Worm (Caenorhabditis elegans) whole organism, L1 larva: ENCODE measurements around the gene aars-1.

Experiments
- aly-2 ChIP-seq: fragments of 150-350 bp; optimal IDR thresholded peaks from 2 replicates; lab custom pipeline; 2014; ENCODE audit warnings: missing biosample characterization, missing genetic modification characterization
- ceh-63 ChIP-seq: fragments of 200-800 bp; sonication (Bioruptor generic); optimal IDR thresholded peaks from 2 replicates; lab custom pipeline; 2018; ENCODE audit warnings: mild to moderate bottlenecking, missing genetic modification characterization, missing compliant biosample characterization

DNA sequence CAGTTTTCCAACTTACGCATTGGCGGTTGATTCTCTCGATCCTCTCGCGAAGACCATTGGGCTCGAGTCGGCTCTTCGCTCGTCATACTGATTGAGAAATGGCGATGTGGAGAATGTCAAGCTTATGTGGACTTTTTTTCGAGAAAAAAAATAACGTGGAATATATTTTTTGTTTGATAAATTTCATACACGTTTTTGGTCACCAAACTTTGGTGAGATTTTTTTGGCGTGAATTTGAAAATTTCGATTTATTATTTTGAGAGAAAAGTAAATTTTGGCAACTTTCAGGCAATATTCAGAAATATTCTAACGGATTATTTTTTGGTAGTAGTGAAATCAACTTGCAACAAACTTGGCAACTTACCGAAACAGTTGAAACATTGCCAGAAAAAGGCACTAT, 14.8 kb upstream of the aars-1 start, which contains the start of gene W02B12.12:
- TF ChIP-seq ceh-63 (no peak), aly-2 (tag; lab: Kevin White, UChicago) (no peak)
